Fruit fly (Drosophila melanogaster) whole organism, adult: Measurements from ENCODE around the gene Sqor.

ENCODE experiments used
- CG12768 ChIP-seq: fragments of 200-800 bp; sonication (Bioruptor generic); optimal IDR thresholded peaks from 2 replicates; lab custom pipeline; 2017; ENCODE audit warnings: missing biosample characterization, missing genetic modification characterization, mild to moderate bottlenecking, moderate library complexity, missing genetic modification reagents
- Crg-1 ChIP-seq: fragments of 200-800 bp; sonication (Bioruptor generic); optimal IDR thresholded peaks from 2 replicates; lab custom pipeline; 2016; ENCODE audit warnings: missing biosample characterization, missing genetic modification characterization
- Hr96 ChIP-seq: fragments of 200-800 bp; sonication (Bioruptor generic); optimal IDR thresholded peaks from 2 replicates; lab custom pipeline; 2016; ENCODE audit warnings: missing biosample characterization, missing genetic modification characterization
- Mnt ChIP-seq: fragments of 200-800 bp; sonication (Bioruptor generic); optimal IDR thresholded peaks from 2 replicates; lab custom pipeline; 2016; ENCODE audit warnings: missing biosample characterization, mild to moderate bottlenecking, missing genetic modification characterization
- cic ChIP-seq: fragments of 200-800 bp; sonication (Bioruptor generic); optimal IDR thresholded peaks from 2 replicates; lab custom pipeline; 2017; ENCODE audit warnings: missing biosample characterization, mild to moderate bottlenecking, missing genetic modification characterization, moderate library complexity
- kay ChIP-seq: fragments of 200-800 bp; sonication (Bioruptor generic); peaks from one replicate; lab custom pipeline; 2016; ENCODE audit warnings: missing biosample characterization, missing genetic modification characterization, borderline replicate concordance
- pad ChIP-seq: fragments of 200-800 bp; sonication (Bioruptor generic); optimal IDR thresholded peaks from 3 replicates; lab custom pipeline; 2017; ENCODE audit warnings: missing biosample characterization, missing genetic modification characterization, mild to moderate bottlenecking, moderate library complexity, missing genetic modification reagents
- tj ChIP-seq: fragments of 200-800 bp; sonication (Bioruptor generic); optimal IDR thresholded peaks from 3 replicates; lab custom pipeline; 2017; ENCODE audit warnings: missing biosample characterization, mild to moderate bottlenecking, missing genetic modification characterization, moderate library complexity

DNA sequence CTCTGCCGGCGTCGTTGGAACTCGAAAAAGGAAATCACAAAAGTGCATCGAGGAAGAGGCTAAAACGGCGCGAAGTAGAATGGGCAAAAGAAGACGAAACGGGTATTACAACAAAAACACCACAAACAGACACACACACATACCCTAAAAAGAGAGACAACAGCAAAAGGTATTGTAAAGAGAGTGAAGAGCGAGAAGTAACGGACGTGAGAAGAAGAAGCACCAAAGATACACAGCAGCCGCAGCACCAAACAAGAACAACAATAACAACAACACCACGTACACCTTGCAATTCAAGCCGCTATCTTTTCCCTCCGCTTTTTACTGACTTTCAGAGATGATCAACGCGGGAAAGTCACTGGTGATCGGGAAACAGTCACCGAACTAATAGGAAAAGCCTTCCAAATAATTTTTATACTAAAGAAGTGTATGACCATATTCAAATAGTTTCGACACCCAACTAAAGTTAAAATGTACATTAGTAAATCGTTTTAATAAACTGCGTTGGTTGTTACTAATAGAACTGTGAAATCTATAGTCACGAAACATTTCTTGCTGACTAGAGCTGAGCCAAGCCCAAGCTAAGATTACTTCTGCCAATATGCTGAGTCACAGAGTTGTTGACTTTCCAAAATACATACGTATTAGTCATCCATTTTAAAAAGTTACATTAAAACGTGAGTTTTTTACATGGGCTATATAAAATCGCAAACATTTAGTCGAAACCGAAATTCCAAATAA, 12.3 kb downstream of the Sqor start:
- TF ChIP-seq CG12768 (no peak), cic (no peak), kay (no peak), Crg-1 (no peak), Hr96 (GFP tag; lab: Kevin White, UChicago) (no peak), Mnt (GFP tag; lab: Kevin White, UChicago) (no peak), tj (GFP tag; lab: Kevin White, UChicago) (no peak), pad (GFP tag; lab: Kevin White, UChicago) (no peak)
